Fruit fly (Drosophila melanogaster) whole organism, wandering third instar larva: ENCODE results near the gene MESK4.
A peak's percentile ranks its signal among the peaks of the same experiment; 100 is the strongest.
"Not testable (repeated sequence)": the region's sequence is repeated elsewhere in the genome, so short reads cannot be mapped to it uniquely, and the experiment has no call there.

Experiments
- Abd-B ChIP-seq: fragments of >200 bp; optimal IDR thresholded peaks from 2 replicates; lab custom pipeline; 2017; ENCODE audit warnings: missing biosample characterization, missing genetic modification characterization
- CG32264 ChIP-seq: fragments of 200-800 bp; sonication (Bioruptor generic); optimal IDR thresholded peaks from 2 replicates; lab custom pipeline; 2016; ENCODE audit warnings: missing biosample characterization, missing genetic modification characterization
- CG9705 ChIP-seq: fragments of 200-800 bp; sonication (Bioruptor generic); optimal IDR thresholded peaks from 2 replicates; lab custom pipeline; 2018; ENCODE audit warnings: missing biosample characterization, mild to moderate bottlenecking, missing genetic modification characterization
- Dfd ChIP-seq: fragments of >200 bp; optimal IDR thresholded peaks from 2 replicates; lab custom pipeline; 2017; ENCODE audit warnings: missing biosample characterization, missing genetic modification characterization
- Dif ChIP-seq: fragments of 200-275, 200-300 bp; sonication (Bioruptor generic); optimal IDR thresholded peaks from 2 replicates; lab custom pipeline; 2018; ENCODE audit warnings: missing biosample characterization, missing genetic modification characterization; ENCODE audit not compliant: partially characterized antibody
- GATAd ChIP-seq: sonication (Bioruptor generic); optimal IDR thresholded peaks from 2 replicates; lab custom pipeline; 2016; ENCODE audit warnings: missing biosample characterization, missing genetic modification characterization
- HLH106 ChIP-seq: fragments of 200-800 bp; optimal IDR thresholded peaks from 3 replicates; lab custom pipeline; 2019; ENCODE audit warnings: missing biosample characterization, mild to moderate bottlenecking, missing genetic modification characterization, moderate library complexity
- Hnf4 ChIP-seq: fragments of 200-800 bp; sonication (Bioruptor generic); optimal IDR thresholded peaks from 2 replicates; lab custom pipeline; 2016; ENCODE audit warnings: missing biosample characterization, mild to moderate bottlenecking, missing genetic modification characterization
- Hr78 ChIP-seq: fragments of >200 bp; optimal IDR thresholded peaks from 2 replicates; lab custom pipeline; 2017; ENCODE audit warnings: missing biosample characterization, missing genetic modification characterization
- Hr83 ChIP-seq: fragments of 200-300 bp; sonication (Bioruptor generic); optimal IDR thresholded peaks from 2 replicates; lab custom pipeline; 2016; ENCODE audit warnings: missing biosample characterization, mild to moderate bottlenecking, missing genetic modification characterization, moderate library complexity; ENCODE audit not compliant: poor library complexity, severe bottlenecking
- Jra ChIP-seq: sonication (Bioruptor generic); optimal IDR thresholded peaks from 2 replicates; lab custom pipeline; 2016; ENCODE audit warnings: missing biosample characterization, missing genetic modification characterization
- Mio ChIP-seq: sonication (Bioruptor generic); optimal IDR thresholded peaks from 2 replicates; lab custom pipeline; 2016; ENCODE audit warnings: missing biosample characterization, missing genetic modification characterization
- Myc ChIP-seq: fragments of >200 bp; optimal IDR thresholded peaks from 2 replicates; lab custom pipeline; 2017
- N ChIP-seq: fragments of >200 bp; optimal IDR thresholded peaks from 2 replicates; lab custom pipeline; 2018; ENCODE audit warnings: missing biosample characterization, missing external identifiers, missing genetic modification characterization
- OdsH ChIP-seq: fragments of 200-800 bp; sonication (Bioruptor generic); optimal IDR thresholded peaks from 2 replicates; lab custom pipeline; 2016; ENCODE audit warnings: missing biosample characterization, mild to moderate bottlenecking, missing genetic modification characterization
- Rel ChIP-seq, 2 experiments: fragments of 200-800 bp; sonication (Bioruptor generic) in 1 of 2; optimal IDR thresholded peaks; 2 replicates in 1 of 2; 3 replicates in 1 of 2; lab custom pipeline; 2016 to 2019; ENCODE audit warnings: mild to moderate bottlenecking in 2 of 2, missing biosample characterization in 2 of 2, missing genetic modification characterization in 2 of 2, moderate library complexity in 1 of 2
- Sp1 ChIP-seq: fragments of 200-800 bp; sonication (Bioruptor generic); optimal IDR thresholded peaks from 3 replicates; lab custom pipeline; 2019; ENCODE audit warnings: missing biosample characterization, mild to moderate bottlenecking, missing genetic modification characterization, moderate library complexity
- Vsx2 ChIP-seq: fragments of 200-300, 225-300 bp; sonication (Bioruptor generic); optimal IDR thresholded peaks from 2 replicates; lab custom pipeline; 2018; ENCODE audit warnings: missing biosample characterization, missing genetic modification characterization; ENCODE audit not compliant: partially characterized antibody
- br ChIP-seq: fragments of 200-800 bp; sonication (Bioruptor generic); optimal IDR thresholded peaks from 2 replicates; lab custom pipeline; 2016; ENCODE audit warnings: missing biosample characterization, missing genetic modification characterization
- brk ChIP-seq: fragments of 200-800 bp; sonication (Bioruptor generic); optimal IDR thresholded peaks from 2 replicates; lab custom pipeline; 2016; ENCODE audit warnings: missing biosample characterization, mild to moderate bottlenecking, missing genetic modification characterization
- dl ChIP-seq, 2 experiments: fragments of 175-275, 200-275 bp in 1 of 2; fragments of 200-275 bp in 1 of 2; sonication (Bioruptor generic); optimal IDR thresholded peaks; lab custom pipeline; 2018; ENCODE audit warnings: mild to moderate bottlenecking in 2 of 2, missing biosample characterization in 2 of 2, missing genetic modification characterization in 2 of 2, moderate library complexity in 2 of 2; ENCODE audit not compliant: partially characterized antibody in 2 of 2, insufficient read depth in 1 of 2
- dmrt93B ChIP-seq: fragments of 200-800 bp; sonication (Bioruptor generic); optimal IDR thresholded peaks from 2 replicates; lab custom pipeline; 2018; ENCODE audit warnings: missing biosample characterization, mild to moderate bottlenecking, missing genetic modification characterization
- dsf ChIP-seq: sonication (Bioruptor generic); optimal IDR thresholded peaks from 2 replicates; lab custom pipeline; 2016; ENCODE audit warnings: missing biosample characterization, missing genetic modification characterization, borderline replicate concordance
- ey ChIP-seq: fragments of 200-800 bp; sonication (Bioruptor generic); optimal IDR thresholded peaks from 2 replicates; lab custom pipeline; 2016; ENCODE audit warnings: missing biosample characterization, missing genetic modification characterization
- foxo ChIP-seq, 2 experiments: fragments of 200-800 bp; sonication (Bioruptor generic); optimal IDR thresholded peaks; 2 replicates in 1 of 2; 3 replicates in 1 of 2; lab custom pipeline; 2016 to 2017; ENCODE audit warnings: missing biosample characterization in 2 of 2, missing genetic modification characterization in 2 of 2
- fru ChIP-seq: fragments of 200-800 bp; sonication (Bioruptor generic); optimal IDR thresholded peaks from 3 replicates; lab custom pipeline; 2016; ENCODE audit warnings: missing biosample characterization, mild to moderate bottlenecking, missing genetic modification characterization
- h ChIP-seq: fragments of 200-800 bp; sonication (Bioruptor generic); optimal IDR thresholded peaks from 3 replicates; lab custom pipeline; 2016; ENCODE audit warnings: missing biosample characterization, mild to moderate bottlenecking, missing genetic modification characterization
- jim ChIP-seq: fragments of 175-275, 200-325 bp; sonication (Bioruptor generic); optimal IDR thresholded peaks from 2 replicates; lab custom pipeline; 2016; ENCODE audit warnings: missing biosample characterization, mild to moderate bottlenecking, missing genetic modification characterization
- psq ChIP-seq: fragments of 200-800 bp; sonication (Bioruptor generic); optimal IDR thresholded peaks from 3 replicates; lab custom pipeline; 2017; ENCODE audit warnings: missing biosample characterization, mild to moderate bottlenecking, missing genetic modification characterization, moderate library complexity
- rgr ChIP-seq: fragments of 200-800 bp; sonication (Bioruptor generic); optimal IDR thresholded peaks from 3 replicates; lab custom pipeline; 2016; ENCODE audit warnings: missing biosample characterization, mild to moderate bottlenecking, missing genetic modification characterization
- sv ChIP-seq: fragments of 200-800 bp; sonication (Bioruptor generic); optimal IDR thresholded peaks from 3 replicates; lab custom pipeline; 2016; ENCODE audit warnings: missing biosample characterization, missing genetic modification characterization
- tai ChIP-seq: sonication (Bioruptor generic); optimal IDR thresholded peaks from 2 replicates; lab custom pipeline; 2016; ENCODE audit warnings: missing biosample characterization, missing genetic modification characterization
- woc ChIP-seq: sonication (Bioruptor generic); optimal IDR thresholded peaks from 2 replicates; lab custom pipeline; 2016; ENCODE audit warnings: missing biosample characterization, mild to moderate bottlenecking, missing genetic modification characterization

The MESK4 gene

DNA sequence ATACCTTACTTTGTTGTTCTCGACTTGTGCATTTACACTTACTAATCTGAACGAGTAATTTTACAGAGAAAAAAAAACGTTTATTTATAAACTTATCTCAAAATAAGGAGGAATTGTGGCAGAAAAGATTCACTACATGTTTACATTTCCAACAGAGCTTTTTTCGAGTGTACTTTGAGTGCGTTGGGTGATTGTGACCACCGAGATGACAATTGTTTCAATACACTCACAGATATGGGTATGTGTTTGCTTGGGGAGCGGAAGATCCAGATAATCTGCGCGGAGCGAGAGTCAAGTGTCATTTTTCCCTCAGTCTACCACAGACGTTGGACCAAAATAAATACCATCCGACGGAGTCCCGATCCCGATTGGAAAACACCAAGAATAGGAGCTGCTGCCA lies 4.1 kb downstream of the MESK4 start, which contains the start of gene CG31274:
Gene CG31274, plus strand, starts transcription at position 301 of the 400 bp plus-strand sequence.
- TF ChIP-seq Hr83 (GFP tag; lab: Kevin White, UChicago); Rel (GFP tag; optimal IDR thresholded peaks at IDR 0.05; lab: Kevin White, UChicago); Rel (tag; optimal IDR thresholded peaks at IDR 0.05; lab: Kevin White, UChicago); Hnf4 (GFP tag; lab: Kevin White, UChicago): not testable (repeated sequence)
- TF ChIP-seq, all 38 proteins: peak for 0; not testable (repeated sequence) for 38

DNA sequence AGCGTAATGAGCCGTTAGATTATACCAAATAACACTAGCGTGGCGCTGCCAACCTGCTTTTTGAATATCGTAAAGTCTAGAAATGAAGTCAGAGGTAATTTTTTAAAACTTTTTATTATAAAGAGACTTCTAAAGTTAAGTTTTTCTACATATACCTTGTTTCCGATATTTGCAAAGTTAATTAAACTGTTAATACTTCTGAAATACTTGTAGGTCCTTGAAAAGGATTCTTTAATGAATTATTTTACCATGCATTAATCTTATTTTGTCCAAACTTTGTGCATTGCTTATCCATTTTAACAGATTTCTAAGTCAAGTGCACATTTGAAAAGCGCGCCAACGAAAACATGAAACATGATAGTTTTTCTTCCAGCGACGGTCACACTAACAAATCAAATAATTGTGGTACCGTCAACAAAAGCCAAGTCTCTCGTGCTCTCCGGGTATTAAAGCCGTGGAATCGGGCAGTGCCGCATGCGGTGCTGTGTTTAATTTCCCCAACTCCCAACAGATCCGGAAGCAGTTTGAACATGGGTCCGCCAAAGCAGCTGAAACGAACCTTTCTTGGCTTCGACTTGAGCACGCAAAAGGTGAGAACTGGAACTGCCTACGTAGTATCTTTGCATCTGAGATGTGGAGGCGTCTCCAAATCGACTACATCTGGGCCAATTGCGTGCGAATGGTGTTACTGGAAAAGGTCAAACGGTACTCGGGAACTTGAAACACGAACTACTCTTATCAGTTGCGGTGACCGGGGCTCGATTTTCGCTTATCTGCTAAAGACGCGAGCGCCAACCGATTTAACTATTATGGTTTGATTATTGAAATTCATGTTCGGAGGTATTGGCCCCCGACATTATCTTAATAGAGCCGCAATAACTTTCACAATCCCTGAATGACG lies 7.7 kb downstream of the MESK4 start, which contains the start of the genes EMC2A and CG3534:
Gene EMC2A, minus strand, starts transcription at position 13 of the 901 bp plus-strand sequence.
Gene CG3534, plus strand, starts transcription at position 388 of the 901 bp plus-strand sequence.
- no peak for TF ChIP-seq sv (GFP tag; lab: Kevin White, UChicago)
- TF ChIP-seq Dfd, result no peak
- no peak for TF ChIP-seq psq (GFP tag; lab: Kevin White, UChicago)
- peak; percentile 49 for TF ChIP-seq Sp1 (GFP tag; lab: Kevin White, UChicago)
- no peak for TF ChIP-seq Abd-B
- TF ChIP-seq dsf (GFP tag; lab: Kevin White, UChicago), result no peak
- TF ChIP-seq dl (GFP tag; optimal IDR thresholded peaks at IDR 0.05; lab: Kevin White, UChicago; ENCODE audit: insufficient read depth in 1 of 2, partially characterized antibody in 2 of 2), result no peak
- peak; percentile 20 for TF ChIP-seq CG32264 (GFP tag; lab: Kevin White, UChicago)
- TF ChIP-seq brk (GFP tag; lab: Kevin White, UChicago), result no peak
- no peak for TF ChIP-seq Vsx2 (GFP tag; lab: Kevin White, UChicago)
- TF ChIP-seq GATAd, result no peak
- TF ChIP-seq fru (GFP tag; lab: Kevin White, UChicago), result peak; percentile 46
- TF ChIP-seq OdsH (GFP tag; lab: Kevin White, UChicago), result no peak
- TF ChIP-seq N (GFP tag; lab: Kevin White, UChicago), result no peak
- no peak for TF ChIP-seq Myc (lab: Kevin White, UChicago)
- no peak for TF ChIP-seq dmrt93B
- peak; percentile 41 for TF ChIP-seq h (GFP tag; lab: Kevin White, UChicago)
- TF ChIP-seq woc (GFP tag; lab: Kevin White, UChicago), result peak; percentile 39
- peak; percentile 52 for TF ChIP-seq HLH106 (tag; lab: Kevin White, UChicago)
- TF ChIP-seq br (GFP tag; lab: Kevin White, UChicago), result no peak
- TF ChIP-seq foxo (GFP tag; optimal IDR thresholded peaks at IDR 0.05; lab: Kevin White, UChicago), result peak in 1 of 2 experiments; percentile 59
- TF ChIP-seq Dif (GFP tag; lab: Kevin White, UChicago), result no peak
- TF ChIP-seq rgr (GFP tag; lab: Kevin White, UChicago), result no peak
- no peak for TF ChIP-seq Jra
- TF ChIP-seq CG9705 (GFP tag; lab: Kevin White, UChicago), result peak; percentile 14
- TF ChIP-seq Hr83 (GFP tag; lab: Kevin White, UChicago), result no peak
- TF ChIP-seq Mio (GFP tag; lab: Kevin White, UChicago), result no peak

DNA sequence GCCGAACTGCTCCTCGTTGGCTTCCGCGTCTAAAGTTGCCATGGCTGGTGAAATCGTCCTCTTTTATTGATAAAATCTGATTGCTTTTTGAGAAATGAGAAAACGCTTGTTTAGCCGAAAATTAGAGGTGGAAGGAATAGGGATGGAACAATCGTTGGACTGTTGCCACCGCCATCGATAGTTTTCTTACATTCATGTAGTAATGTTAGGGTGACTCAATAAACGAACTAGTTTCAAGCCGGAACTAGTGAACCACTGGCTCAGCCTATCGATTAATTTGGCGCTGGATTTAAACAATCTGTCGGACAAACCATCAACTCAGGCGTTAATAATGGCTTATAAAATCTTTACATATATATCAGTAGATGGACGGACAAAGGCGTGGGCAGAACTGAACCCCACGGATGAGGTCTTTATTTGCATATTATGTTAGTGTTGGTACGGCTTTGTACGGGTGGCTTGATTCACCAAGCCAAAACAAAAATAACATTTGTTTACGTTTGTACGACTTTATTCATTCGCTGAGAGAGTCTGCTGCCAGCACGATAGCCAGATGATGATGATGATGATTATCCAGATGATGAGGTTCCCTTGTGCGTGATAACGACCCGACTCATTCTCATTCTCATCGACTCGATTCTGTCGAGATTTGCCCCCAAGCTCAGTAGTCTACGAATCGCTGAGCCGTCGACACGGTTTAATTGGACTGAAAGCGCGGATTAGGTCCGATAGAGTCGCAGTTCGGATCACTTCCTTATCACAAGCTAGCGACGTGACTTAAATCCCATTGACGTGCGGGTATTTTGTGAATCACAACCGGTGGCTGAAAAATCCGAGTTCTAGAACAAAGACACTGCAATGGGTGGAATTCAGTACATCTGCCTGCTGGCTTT lies 13.8 kb downstream of the MESK4 start, which contains the start of the genes Sf3a1 and Irc:
Gene Sf3a1, minus strand, starts transcription at position 138 of the 893 bp plus-strand sequence.
Gene Irc, plus strand, starts transcription at position 658 of the 893 bp plus-strand sequence.
- TF ChIP-seq dl (GFP tag; optimal IDR thresholded peaks at IDR 0.05; lab: Kevin White, UChicago; ENCODE audit: insufficient read depth in 1 of 2, partially characterized antibody in 2 of 2) (no peak), tai (GFP tag; lab: Kevin White, UChicago) (no peak), Hr78 (GFP tag; lab: Kevin White, UChicago) (no peak), HLH106 (tag; lab: Kevin White, UChicago) (no peak), fru (GFP tag; lab: Kevin White, UChicago) (peak; percentile 95), jim (GFP tag; lab: Kevin White, UChicago) (no peak), rgr (GFP tag; lab: Kevin White, UChicago) (peak; percentile 4), Hr83 (GFP tag; lab: Kevin White, UChicago) (peak; percentile 60), Rel (GFP tag; optimal IDR thresholded peaks at IDR 0.05; lab: Kevin White, UChicago) (no peak), Rel (tag; optimal IDR thresholded peaks at IDR 0.05; lab: Kevin White, UChicago) (peak; percentile 96), Hnf4 (GFP tag; lab: Kevin White, UChicago) (peak; percentile 50), ey (GFP tag; lab: Kevin White, UChicago) (peak; percentile 13), Jra (peak; percentile 37), br (GFP tag; lab: Kevin White, UChicago) (no peak), dsf (GFP tag; lab: Kevin White, UChicago) (no peak), foxo (GFP tag; optimal IDR thresholded peaks at IDR 0.05; lab: Kevin White, UChicago) (no peak), CG32264 (GFP tag; lab: Kevin White, UChicago) (no peak), dmrt93B (no peak)
